Worm (Caenorhabditis elegans) whole organism, L4 larva: Measurements from ENCODE around the gene col-96.
A peak's percentile ranks its signal among the peaks of the same experiment; 100 is the strongest.

ENCODE experiments used
- F10B5.3 ChIP-seq: sonication (generic microtip); optimal IDR thresholded peaks from 2 replicates; lab custom pipeline; 2016; ENCODE audit warnings: mild to moderate bottlenecking, missing genetic modification characterization, missing compliant biosample characterization
- F37D6.2 ChIP-seq: sonication (generic microtip); optimal IDR thresholded peaks from 2 replicates; lab custom pipeline; 2016; ENCODE audit warnings: mild to moderate bottlenecking, missing genetic modification characterization, missing compliant biosample characterization
- F44E2.7 ChIP-seq: fragments of 200-800 bp; sonication (Bioruptor generic); IDR thresholded peaks from 2 replicates; pipeline ENCODE4 v2.1.2; 2022; ENCODE audit warnings: missing genetic modification characterization, missing compliant biosample characterization
- F49E8.2 ChIP-seq: sonication (generic microtip); optimal IDR thresholded peaks from 2 replicates; lab custom pipeline; 2016; ENCODE audit warnings: missing compliant biosample characterization, mild to moderate bottlenecking, missing genetic modification characterization, borderline replicate concordance
- T26A8.4 ChIP-seq: fragments of 200-800 bp; sonication (Bioruptor generic); IDR thresholded peaks from 2 replicates; pipeline ENCODE4 v1.3.6; 2022; ENCODE audit warnings: missing genetic modification characterization, missing compliant biosample characterization
- Y48G9A.11 ChIP-seq: fragments of 200-800 bp; sonication (Bioruptor generic); IDR thresholded peaks from 2 replicates; pipeline ENCODE4 v1.3.6; 2022; ENCODE audit warnings: missing genetic modification reagents, missing genetic modification characterization, missing compliant biosample characterization
- ZK337.2 ChIP-seq: fragments of 200-800 bp; sonication (Bioruptor generic); IDR thresholded peaks from 2 replicates; pipeline ENCODE4 v1.3.6; 2022; ENCODE audit warnings: missing genetic modification reagents, missing genetic modification characterization, missing compliant biosample characterization
- aha-1 ChIP-seq: fragments of 150-350 bp; peaks from one replicate; lab custom pipeline; 2014; ENCODE audit warnings: missing biosample characterization, missing genetic modification characterization
- arid-1 ChIP-seq: fragments of 200-800 bp; sonication (Bioruptor generic); conservative IDR thresholded peaks from 2 replicates; pipeline ENCODE4 v1.3.6; 2022; ENCODE audit warnings: missing genetic modification reagents, missing genetic modification characterization, missing compliant biosample characterization
- attf-4 ChIP-seq: sonication (generic microtip); optimal IDR thresholded peaks from 3 replicates; lab custom pipeline; 2017; ENCODE audit warnings: missing biosample characterization, missing genetic modification characterization
- ces-1 ChIP-seq: fragments of 150-350 bp; sonication (generic microtip); optimal IDR thresholded peaks from 4 replicates; lab custom pipeline; 2014; ENCODE audit warnings: missing biosample characterization, missing genetic modification reagents, missing genetic modification characterization
- cey-2 ChIP-seq: sonication (generic microtip); optimal IDR thresholded peaks from 3 replicates; lab custom pipeline; 2017; ENCODE audit warnings: missing genetic modification characterization, mild to moderate bottlenecking, missing compliant biosample characterization, antibody characterized with exemption, borderline replicate concordance; ENCODE audit not compliant: insufficient read depth
- daf-12 ChIP-seq: fragments of 150-350 bp; optimal IDR thresholded peaks from 2 replicates; lab custom pipeline; 2014; ENCODE audit warnings: missing biosample characterization, missing genetic modification reagents, missing genetic modification characterization
- dmd-6 ChIP-seq: fragments of 200-800 bp; sonication (Bioruptor generic); IDR thresholded peaks from 2 replicates; pipeline ENCODE4 v1.3.6; 2022; ENCODE audit warnings: missing genetic modification reagents, missing genetic modification characterization, missing compliant biosample characterization
- dmd-8 ChIP-seq: fragments of 200-800 bp; sonication (Bioruptor generic); IDR thresholded peaks from 2 replicates; pipeline ENCODE4 v1.3.6; 2022; ENCODE audit warnings: missing genetic modification characterization, missing compliant biosample characterization
- dmd-9 ChIP-seq: fragments of 200-800 bp; sonication (Bioruptor generic); IDR thresholded peaks from 2 replicates; pipeline ENCODE4 v1.3.6; 2022; ENCODE audit warnings: missing genetic modification reagents, missing genetic modification characterization, missing compliant biosample characterization
- duxl-1 ChIP-seq: sonication (generic microtip); optimal IDR thresholded peaks from 2 replicates; lab custom pipeline; 2016; ENCODE audit warnings: mild to moderate bottlenecking, missing genetic modification characterization, moderate library complexity, missing compliant biosample characterization; ENCODE audit not compliant: poor library complexity
- egl-43 ChIP-seq: fragments of 200-800 bp; sonication (Bioruptor generic); IDR thresholded peaks from 2 replicates; pipeline ENCODE4 v1.3.6; 2022; ENCODE audit warnings: missing genetic modification reagents, missing genetic modification characterization, missing compliant biosample characterization
- hif-1 ChIP-seq, 2 experiments: sonication (generic microtip); optimal IDR thresholded peaks; 2 replicates each; lab custom pipeline; 2016 to 2017; ENCODE audit warnings: missing compliant biosample characterization in 2 of 2, missing genetic modification characterization in 2 of 2, missing genetic modification reagents in 2 of 2, missing genotype in 2 of 2, mild to moderate bottlenecking in 1 of 2
- hlh-30 ChIP-seq: sonication (generic microtip); optimal IDR thresholded peaks from 2 replicates; lab custom pipeline; 2017; ENCODE audit warnings: antibody characterized with exemption, mild to moderate bottlenecking, missing genetic modification characterization, missing compliant biosample characterization; ENCODE audit not compliant: insufficient read depth
- jun-1 ChIP-seq: fragments of 150-350 bp; optimal IDR thresholded peaks from 2 replicates; lab custom pipeline; 2014; ENCODE audit warnings: missing biosample characterization, missing genetic modification reagents, missing genetic modification characterization
- lim-7 ChIP-seq: fragments of 200-800 bp; sonication (Bioruptor generic); IDR thresholded peaks from 2 replicates; pipeline ENCODE4 v1.3.6; 2022; ENCODE audit warnings: missing genetic modification characterization, missing compliant biosample characterization
- lin-29 ChIP-seq: fragments of 200-800 bp; sonication (Bioruptor generic); IDR thresholded peaks from 2 replicates; pipeline ENCODE4 v1.3.6; 2022; ENCODE audit warnings: missing genetic modification reagents, missing genetic modification characterization, missing compliant biosample characterization
- lsy-2 ChIP-seq, 2 experiments: fragments of 150-350 bp in 1 of 2; sonication (generic microtip) in 1 of 2; optimal IDR thresholded peaks; 2 replicates each; lab custom pipeline; 2014 to 2017; ENCODE audit warnings: missing biosample characterization in 2 of 2, missing genetic modification characterization in 2 of 2
- mdl-1 ChIP-seq, 2 experiments: fragments of 150-350 bp in 1 of 2; sonication (generic microtip) in 1 of 2; optimal IDR thresholded peaks; 2 replicates each; lab custom pipeline; 2014 to 2017; ENCODE audit warnings: missing biosample characterization in 2 of 2, missing genetic modification characterization in 2 of 2
- mdt-29 ChIP-seq: fragments of 200-800 bp; sonication (Bioruptor generic); IDR thresholded peaks from 2 replicates; pipeline ENCODE4 v1.3.6; 2022; ENCODE audit warnings: missing genetic modification reagents, missing genetic modification characterization, missing compliant biosample characterization
- mes-2 ChIP-seq: sonication (generic microtip); optimal IDR thresholded peaks from 2 replicates; lab custom pipeline; 2016; ENCODE audit warnings: missing genotype, mild to moderate bottlenecking, missing genetic modification characterization, missing compliant biosample characterization; ENCODE audit not compliant: poor library complexity, severe bottlenecking
- nhr-11 ChIP-seq: fragments of 150-350 bp; optimal IDR thresholded peaks from 2 replicates; lab custom pipeline; 2014; ENCODE audit warnings: missing biosample characterization, missing genetic modification characterization
- nhr-28 ChIP-seq: fragments of 150-350 bp; optimal IDR thresholded peaks from 2 replicates; lab custom pipeline; 2014; ENCODE audit warnings: missing biosample characterization, missing genetic modification characterization
- nhr-76 ChIP-seq: fragments of 150-350 bp; optimal IDR thresholded peaks from 2 replicates; lab custom pipeline; 2014; ENCODE audit warnings: missing biosample characterization, missing genetic modification characterization
- nhr-77 ChIP-seq: fragments of 150-350 bp; optimal IDR thresholded peaks from 2 replicates; lab custom pipeline; 2014; ENCODE audit warnings: missing biosample characterization, missing genetic modification characterization
- php-3 ChIP-seq: fragments of 200-800 bp; sonication (Bioruptor generic); IDR thresholded peaks from 2 replicates; pipeline ENCODE4 v1.3.6; 2022; ENCODE audit warnings: missing genetic modification reagents, missing genetic modification characterization, missing compliant biosample characterization
- rbr-2 ChIP-seq: sonication (generic microtip); optimal IDR thresholded peaks from 2 replicates; lab custom pipeline; 2016; ENCODE audit warnings: missing genotype, missing genetic modification characterization, missing compliant biosample characterization
- saeg-2 ChIP-seq: fragments of 200-800 bp; sonication (Bioruptor generic); IDR thresholded peaks from 2 replicates; pipeline ENCODE4 v1.3.6; 2022; ENCODE audit warnings: missing genetic modification reagents, missing genetic modification characterization, missing compliant biosample characterization
- sdz-12 ChIP-seq: fragments of 200-800 bp; sonication (Bioruptor generic); optimal IDR thresholded peaks from 2 replicates; lab custom pipeline; 2018; ENCODE audit warnings: mild to moderate bottlenecking, missing genetic modification characterization, missing compliant biosample characterization
- snpc-1.2 ChIP-seq: fragments of 200-800 bp; sonication (Bioruptor generic); IDR thresholded peaks from 2 replicates; pipeline ENCODE4 v1.3.6; 2022; ENCODE audit warnings: missing genetic modification reagents, missing genetic modification characterization, missing compliant biosample characterization
- spr-3 ChIP-seq: fragments of 200-800 bp; sonication (Bioruptor generic); optimal IDR thresholded peaks from 2 replicates; lab custom pipeline; 2018; ENCODE audit warnings: mild to moderate bottlenecking, missing genetic modification characterization, missing compliant biosample characterization
- unc-130 ChIP-seq: sonication (generic microtip); optimal IDR thresholded peaks from 2 replicates; lab custom pipeline; 2016; ENCODE audit warnings: missing genetic modification reagents, missing genetic modification characterization, missing compliant biosample characterization
- unc-62 ChIP-seq, 3 experiments: fragments of 150-350 bp in 1 of 3; sonication (generic microtip); optimal IDR thresholded peaks in 2 of 3; peaks in 1 of 3; 1 replicate in 1 of 3; 2 replicates in 2 of 3; lab custom pipeline; 2014 to 2017; ENCODE audit warnings: missing biosample characterization in 3 of 3, missing genetic modification characterization in 3 of 3, missing genetic modification reagents in 3 of 3, missing genotype in 1 of 3
- vab-7 ChIP-seq: fragments of 200-800 bp; sonication (Bioruptor generic); IDR thresholded peaks from 2 replicates; pipeline ENCODE4 v1.3.6; 2022; ENCODE audit warnings: missing genetic modification reagents, missing genetic modification characterization, missing compliant biosample characterization
- zag-1 ChIP-seq: fragments of 150-350 bp; optimal IDR thresholded peaks from 2 replicates; lab custom pipeline; 2014; ENCODE audit warnings: missing biosample characterization, missing genetic modification characterization
- zfp-2 ChIP-seq: sonication (generic microtip); optimal IDR thresholded peaks from 2 replicates; lab custom pipeline; 2016; ENCODE audit warnings: mild to moderate bottlenecking, missing genetic modification characterization, missing compliant biosample characterization
- zfp-3 ChIP-seq: fragments of 200-800 bp; sonication (Bioruptor generic); conservative IDR thresholded peaks from 2 replicates; pipeline ENCODE4 v1.3.6; 2022; ENCODE audit warnings: missing genetic modification reagents, missing genetic modification characterization, missing compliant biosample characterization

The col-96 gene

DNA sequence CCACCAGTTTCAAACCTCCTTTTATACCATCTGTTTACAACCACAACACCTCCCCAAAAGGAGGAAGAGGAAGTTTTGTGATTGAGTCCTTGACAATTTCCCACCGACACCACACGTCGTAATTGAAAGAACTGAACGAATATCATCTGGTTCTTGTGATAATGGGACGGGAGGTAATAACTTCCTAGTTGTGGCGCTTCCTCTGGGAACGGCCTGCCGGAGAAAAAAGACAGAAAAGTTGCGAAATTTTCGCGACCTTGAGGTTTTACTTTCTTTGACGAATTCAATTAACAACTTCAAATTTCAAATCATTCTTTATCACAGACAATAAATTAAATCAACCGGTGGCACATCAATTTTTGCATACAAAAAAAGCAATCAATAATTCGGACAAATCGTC, at the start of gene col-96:
TSS of gene col-96 (minus strand) at position 101 of the 400 bp plus-strand sequence.
- TF ChIP-seq zfp-2: no peak
- TF ChIP-seq nhr-77 (tag; lab: Kevin White, UChicago): no peak
- no peak for TF ChIP-seq cey-2 (tag; lab: Kevin White, UChicago)
- TF ChIP-seq T26A8.4 (GFP tag; lab: Robert Waterston, UW): no peak
- no peak for TF ChIP-seq attf-4 (tag; lab: Kevin White, UChicago)
- no peak for TF ChIP-seq F37D6.2 (tag; lab: Kevin White, UChicago)
- no peak for TF ChIP-seq mes-2
- TF ChIP-seq unc-130 (GFP tag; lab: Kevin White, UChicago): no peak
- no peak for TF ChIP-seq ces-1 (GFP tag; lab: Kevin White, UChicago)
- no peak for TF ChIP-seq mdl-1 (tag; optimal IDR thresholded peaks at IDR 0.05; lab: Kevin White, UChicago)
- no peak for TF ChIP-seq nhr-11 (tag; lab: Kevin White, UChicago)
- TF ChIP-seq mdt-29 (GFP tag; lab: Robert Waterston, UW): no peak
- no peak for TF ChIP-seq arid-1 (GFP tag; lab: Robert Waterston, UW)
- TF ChIP-seq daf-12 (tag; lab: Kevin White, UChicago): no peak
- no peak for TF ChIP-seq egl-43 (GFP tag; lab: Robert Waterston, UW)
- no peak for TF ChIP-seq php-3 (GFP tag; lab: Robert Waterston, UW)
- TF ChIP-seq F44E2.7 (GFP tag; lab: Robert Waterston, UW): no peak
- TF ChIP-seq, all 104 proteins: peak for 0

DNA sequence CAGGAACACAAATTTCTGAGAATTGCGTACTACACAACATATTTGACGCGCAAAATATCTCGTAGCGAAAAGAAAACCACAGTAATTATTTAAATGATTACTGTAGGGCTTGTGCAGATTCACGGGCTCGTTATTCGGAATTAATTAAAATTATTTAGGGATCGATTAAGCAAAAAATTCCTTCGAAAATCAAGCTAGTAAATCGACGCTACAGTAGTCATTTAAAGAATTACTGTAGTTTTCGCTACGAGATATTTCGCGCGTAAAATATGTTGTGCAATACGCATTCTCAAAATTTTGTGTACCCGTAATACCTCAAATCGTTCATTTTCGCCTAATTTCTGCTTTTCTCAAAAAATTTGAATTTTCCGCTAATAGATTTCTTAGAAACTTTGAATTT, 44.3 kb upstream of the col-96 start:
- TF ChIP-seq dmd-9 (GFP tag; lab: Robert Waterston, UW): no peak
- peak in 1 of 2 experiments; percentile 30 for TF ChIP-seq unc-62 (GFP tag; optimal IDR thresholded peaks at IDR 0.05 in 1 of 2; lab: Kevin White, UChicago)
- TF ChIP-seq unc-62 (tag; optimal IDR thresholded peaks at IDR 0.05; lab: Kevin White, UChicago): no peak

ce11 chrIII:11750232-11750631, 43.7 kb upstream of the col-96 start:
- no peak for TF ChIP-seq snpc-1.2 (GFP tag; lab: Robert Waterston, UW)
- no peak for TF ChIP-seq Y48G9A.11 (GFP tag; lab: Robert Waterston, UW)
- no peak for TF ChIP-seq mdl-1 (tag; optimal IDR thresholded peaks at IDR 0.05; lab: Kevin White, UChicago)
- no peak for TF ChIP-seq sdz-12 (GFP tag; lab: Kevin White, UChicago)
- TF ChIP-seq hif-1 (tag; optimal IDR thresholded peaks at IDR 0.05; lab: Kevin White, UChicago): no peak
- TF ChIP-seq F10B5.3 (tag; lab: Kevin White, UChicago): no peak
- peak; percentile 46 for TF ChIP-seq aha-1 (tag; lab: Kevin White, UChicago)
- peak in 1 of 2 experiments; percentile 92 for TF ChIP-seq unc-62 (GFP tag; optimal IDR thresholded peaks at IDR 0.05 in 1 of 2; lab: Kevin White, UChicago)
- TF ChIP-seq unc-62 (tag; optimal IDR thresholded peaks at IDR 0.05; lab: Kevin White, UChicago): no peak
- TF ChIP-seq spr-3 (GFP tag; lab: Kevin White, UChicago): no peak
- TF ChIP-seq nhr-11 (tag; lab: Kevin White, UChicago): no peak

- TF ChIP-seq hlh-30 (tag; lab: Kevin White, UChicago) (peak; percentile 44), nhr-28 (tag; lab: Kevin White, UChicago) (peak; percentile 24), F49E8.2 (tag; lab: Kevin White, UChicago) (no peak), lin-29 (GFP tag; lab: Robert Waterston, UW) (no peak), jun-1 (tag; lab: Kevin White, UChicago) (no peak), mes-2 (peak; percentile 99), lsy-2 (tag; optimal IDR thresholded peaks at IDR 0.05; lab: Kevin White, UChicago) (peak in 1 of 2 experiments; percentile 83), saeg-2 (GFP tag; lab: Robert Waterston, UW) (no peak), nhr-77 (tag; lab: Kevin White, UChicago) (no peak), ZK337.2 (peak; percentile 90), nhr-11 (tag; lab: Kevin White, UChicago) (no peak), hif-1 (tag; optimal IDR thresholded peaks at IDR 0.05; lab: Kevin White, UChicago) (peak in 1 of 2 experiments; percentile 93), rbr-2 (tag; lab: Kevin White, UChicago) (peak; percentile 48), duxl-1 (tag; lab: Kevin White, UChicago) (peak; percentile 47), lim-7 (no peak), nhr-76 (tag; lab: Kevin White, UChicago) (no peak), zfp-3 (GFP tag; lab: Robert Waterston, UW) (no peak), F44E2.7 (GFP tag; lab: Robert Waterston, UW) (no peak), T26A8.4 (GFP tag; lab: Robert Waterston, UW) (0 out of 2 replicates have a peak, but pooled peaks have one; percentile 48), vab-7 (no peak), dmd-8 (GFP tag; lab: Robert Waterston, UW) (no peak), zag-1 (no peak), dmd-6 (GFP tag; lab: Robert Waterston, UW) (peak; percentile 46)
These were observed 40.2 kb upstream of the col-96 start, which contains the start of gene mrt-2 for ce11 chrIII:11746718-11747117. Gene mrt-2 (plus strand): TSS chrIII:11746766.
